Fruit fly (Drosophila melanogaster) whole organism, prepupa: Measurements from ENCODE around the gene Scgdelta.

Experiments used
- CG4318 ChIP-seq: fragments of 200-800 bp; sonication (Bioruptor generic); optimal IDR thresholded peaks from 3 replicates; lab custom pipeline; 2017; ENCODE audit warnings: missing biosample characterization, mild to moderate bottlenecking, missing genetic modification characterization
- Eip78C ChIP-seq: fragments of 200-800 bp; sonication (Bioruptor generic); peaks from one replicate; lab custom pipeline; 2016; ENCODE audit warnings: missing biosample characterization, missing genetic modification characterization
- Hr39 ChIP-seq: fragments of 200-800 bp; sonication (Bioruptor generic); optimal IDR thresholded peaks from 2 replicates; lab custom pipeline; 2016; ENCODE audit warnings: missing biosample characterization, missing genetic modification characterization

DNA sequence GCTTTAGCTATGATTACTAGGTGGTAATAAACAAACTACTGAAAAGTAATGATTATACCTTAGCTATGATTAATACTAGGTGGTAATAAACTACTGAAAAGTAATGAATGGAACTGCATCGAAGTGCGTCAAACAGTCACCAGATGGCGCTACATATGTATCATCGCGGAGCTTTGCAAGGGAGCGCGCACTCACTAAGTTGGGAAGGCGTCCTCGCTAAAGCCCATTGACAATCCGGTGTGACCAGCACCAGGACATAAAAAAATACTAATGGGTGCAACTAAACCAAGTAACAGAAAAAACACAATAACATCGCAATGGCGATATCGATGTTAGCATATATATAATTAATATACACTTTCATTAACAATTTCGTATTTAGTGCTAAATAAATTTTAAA is 18.8 kb upstream of the Scgdelta start:
- no peak for TF ChIP-seq Eip78C (GFP tag; lab: Kevin White, UChicago)
- no peak for TF ChIP-seq Hr39
- no peak for TF ChIP-seq CG4318
